Worm (Caenorhabditis elegans) whole organism, young adult: ENCODE measurements around the gene sng-1.

Experiments
- B0019.2 ChIP-seq: fragments of 200-800 bp; sonication (Bioruptor generic); conservative IDR thresholded peaks from 2 replicates; pipeline ENCODE4 v1.3.6; 2022; ENCODE audit warnings: missing genetic modification reagents, missing genetic modification characterization, missing compliant biosample characterization
- B0035.1 ChIP-seq: sonication (generic microtip); optimal IDR thresholded peaks from 2 replicates; lab custom pipeline; 2016; ENCODE audit warnings: missing genetic modification characterization, mild to moderate bottlenecking, missing compliant biosample characterization, missing genotype, missing genetic modification reagents
- C06A6.2 ChIP-seq: fragments of 200-800 bp; sonication (Bioruptor generic); conservative IDR thresholded peaks from 2 replicates; pipeline ENCODE4 v1.3.6; 2022; ENCODE audit warnings: missing genetic modification characterization, missing compliant biosample characterization
- D2030.7 ChIP-seq: fragments of 200-800 bp; sonication (Bioruptor generic); IDR thresholded peaks from 2 replicates; pipeline ENCODE4 v1.3.6; 2022; ENCODE audit warnings: missing genetic modification reagents, missing genetic modification characterization, missing compliant biosample characterization
- F57C9.4 ChIP-seq: sonication (generic microtip); optimal IDR thresholded peaks from 2 replicates; lab custom pipeline; 2017; ENCODE audit warnings: mild to moderate bottlenecking, missing genetic modification characterization, missing compliant biosample characterization
- K11D2.4 ChIP-seq: fragments of 200-800 bp; sonication (Bioruptor generic); IDR thresholded peaks from 2 replicates; pipeline ENCODE4 v1.3.6; 2022; ENCODE audit warnings: missing genetic modification reagents, missing genetic modification characterization, missing compliant biosample characterization
- K12H6.12 ChIP-seq: fragments of 200-800 bp; sonication (Bioruptor generic); optimal IDR thresholded peaks from 2 replicates; lab custom pipeline; 2018; ENCODE audit warnings: mild to moderate bottlenecking, missing genetic modification characterization, missing compliant biosample characterization
- T07F8.4 ChIP-seq: sonication (generic microtip); optimal IDR thresholded peaks from 2 replicates; lab custom pipeline; 2016; ENCODE audit warnings: mild to moderate bottlenecking, missing genetic modification characterization, moderate library complexity, missing compliant biosample characterization
- T26A5.8 ChIP-seq: sonication (generic microtip); optimal IDR thresholded peaks from 2 replicates; lab custom pipeline; 2016; ENCODE audit warnings: missing genetic modification characterization, missing compliant biosample characterization
- Y53G8AR.9 ChIP-seq: fragments of 200-800 bp; sonication (Bioruptor generic); conservative IDR thresholded peaks from 2 replicates; pipeline ENCODE4 v1.3.6; 2022; ENCODE audit warnings: missing genetic modification reagents, missing genetic modification characterization, missing compliant biosample characterization
- aptf-3 ChIP-seq: fragments of 200-800 bp; sonication (Bioruptor generic); IDR thresholded peaks from 2 replicates; pipeline ENCODE4 v1.3.6; 2022; ENCODE audit warnings: missing genetic modification characterization, missing compliant biosample characterization
- atf-7 ChIP-seq: sonication (generic microtip); optimal IDR thresholded peaks from 2 replicates; lab custom pipeline; 2017; ENCODE audit warnings: mild to moderate bottlenecking, missing genetic modification characterization, missing compliant biosample characterization
- athp-1 ChIP-seq: sonication (generic microtip); optimal IDR thresholded peaks from 2 replicates; lab custom pipeline; 2017; ENCODE audit warnings: mild to moderate bottlenecking, missing genetic modification characterization, missing compliant biosample characterization
- ceh-100 ChIP-seq: fragments of 200-800 bp; sonication (Bioruptor generic); IDR thresholded peaks from 2 replicates; pipeline ENCODE4 v1.3.6; 2022; ENCODE audit warnings: missing genetic modification reagents, missing genetic modification characterization, missing compliant biosample characterization
- ceh-27 ChIP-seq: fragments of 200-800 bp; sonication (Bioruptor generic); optimal IDR thresholded peaks from 2 replicates; lab custom pipeline; 2018; ENCODE audit warnings: mild to moderate bottlenecking, missing genetic modification characterization, moderate library complexity, missing compliant biosample characterization
- ceh-40 ChIP-seq: fragments of 200-800 bp; sonication (Bioruptor generic); IDR thresholded peaks from 2 replicates; pipeline ENCODE4 v1.3.6; 2022; ENCODE audit warnings: missing genetic modification characterization, missing compliant biosample characterization
- ceh-91 ChIP-seq: fragments of 200-800 bp; sonication (Bioruptor generic); IDR thresholded peaks from 2 replicates; pipeline ENCODE4 v1.3.6; 2022; ENCODE audit warnings: missing genetic modification reagents, missing genetic modification characterization, missing compliant biosample characterization
- dpl-1 ChIP-seq: fragments of 150-350 bp; optimal IDR thresholded peaks from 2 replicates; lab custom pipeline; 2014; ENCODE audit warnings: missing biosample characterization, missing genetic modification reagents, missing genetic modification characterization
- egl-18 ChIP-seq: fragments of 200-800 bp; sonication (Bioruptor generic); IDR thresholded peaks from 2 replicates; pipeline ENCODE4 v1.3.6; 2022; ENCODE audit warnings: missing genetic modification reagents, missing genetic modification characterization, missing compliant biosample characterization
- egl-44 ChIP-seq: fragments of 200-800 bp; sonication (Bioruptor generic); IDR thresholded peaks from 2 replicates; pipeline ENCODE4 v1.3.6; 2022; ENCODE audit warnings: missing genetic modification reagents, missing genetic modification characterization, missing compliant biosample characterization
- egrh-3 ChIP-seq: fragments of 200-800 bp; sonication (Bioruptor generic); IDR thresholded peaks from 2 replicates; pipeline ENCODE4 v1.3.6; 2022; ENCODE audit warnings: missing genetic modification reagents, missing genetic modification characterization, missing compliant biosample characterization
- ets-4 ChIP-seq: fragments of 200-800 bp; sonication (Bioruptor generic); optimal IDR thresholded peaks from 2 replicates; lab custom pipeline; 2018; ENCODE audit warnings: mild to moderate bottlenecking, missing genetic modification characterization, missing compliant biosample characterization
- gei-17 ChIP-seq: fragments of 200-800 bp; sonication (Bioruptor generic); optimal IDR thresholded peaks from 2 replicates; lab custom pipeline; 2018; ENCODE audit warnings: mild to moderate bottlenecking, missing genetic modification characterization, missing compliant biosample characterization
- him-1 ChIP-seq: sonication (generic microtip); optimal IDR thresholded peaks from 2 replicates; lab custom pipeline; 2016; ENCODE audit warnings: missing genotype, missing genetic modification reagents, missing genetic modification characterization, missing compliant biosample characterization
- hrde-1 ChIP-seq: sonication (generic microtip); optimal IDR thresholded peaks from 2 replicates; lab custom pipeline; 2016; ENCODE audit warnings: missing genetic modification characterization, mild to moderate bottlenecking, missing compliant biosample characterization, moderate library complexity, missing genotype, missing genetic modification reagents, borderline replicate concordance
- hsf-1 ChIP-seq: fragments of 200-800 bp; sonication (Bioruptor generic); IDR thresholded peaks from 2 replicates; pipeline ENCODE4 v1.3.6; 2022; ENCODE audit warnings: missing genetic modification reagents, missing genetic modification characterization, missing compliant biosample characterization
- let-607 ChIP-seq, 2 experiments: fragments of 200-800 bp in 1 of 2; sonication (Bioruptor generic) in 1 of 2; sonication (generic microtip) in 1 of 2; optimal IDR thresholded peaks; 2 replicates each; lab custom pipeline; 2016 to 2018; ENCODE audit warnings: mild to moderate bottlenecking in 2 of 2, missing compliant biosample characterization in 2 of 2, missing genetic modification characterization in 2 of 2, moderate library complexity in 2 of 2, missing genotype in 1 of 2
- lin-40 ChIP-seq: sonication (generic microtip); optimal IDR thresholded peaks from 2 replicates; lab custom pipeline; 2016; ENCODE audit warnings: missing genetic modification characterization, mild to moderate bottlenecking, missing compliant biosample characterization, missing genotype, missing genetic modification reagents
- lir-1 ChIP-seq: fragments of 200-800 bp; sonication (Bioruptor generic); conservative IDR thresholded peaks from 2 replicates; pipeline ENCODE4 v1.3.6; 2022; ENCODE audit warnings: missing genetic modification reagents, missing genetic modification characterization, missing compliant biosample characterization
- lsy-27 ChIP-seq: sonication (generic microtip); optimal IDR thresholded peaks from 2 replicates; lab custom pipeline; 2017; ENCODE audit warnings: missing genetic modification characterization, mild to moderate bottlenecking, missing compliant biosample characterization, antibody characterized with exemption, missing genotype, borderline replicate concordance; ENCODE audit not compliant: insufficient read depth
- madf-3 ChIP-seq: fragments of 200-800 bp; sonication (Bioruptor generic); IDR thresholded peaks from 2 replicates; pipeline ENCODE4 v1.3.6; 2022; ENCODE audit warnings: missing genetic modification reagents, missing genetic modification characterization, missing compliant biosample characterization
- madf-8 ChIP-seq: fragments of 200-800 bp; sonication (Bioruptor generic); conservative IDR thresholded peaks from 2 replicates; pipeline ENCODE4 v1.3.6; 2022; ENCODE audit warnings: missing genetic modification reagents, missing genetic modification characterization, missing compliant biosample characterization
- nfyb-1 ChIP-seq: fragments of 200-800 bp; sonication (Bioruptor generic); IDR thresholded peaks from 2 replicates; pipeline ENCODE4 v1.3.6; 2022; ENCODE audit warnings: missing genetic modification reagents, missing genetic modification characterization, missing compliant biosample characterization
- nhr-90 ChIP-seq: sonication (generic microtip); optimal IDR thresholded peaks from 2 replicates; lab custom pipeline; 2016; ENCODE audit warnings: missing genotype, mild to moderate bottlenecking, missing genetic modification characterization, missing compliant biosample characterization
- rec-8 ChIP-seq, 2 experiments: sonication (generic microtip); optimal IDR thresholded peaks; 2 replicates each; lab custom pipeline; 2016; ENCODE audit warnings: mild to moderate bottlenecking in 2 of 2, missing genetic modification characterization in 2 of 2, missing genetic modification reagents in 2 of 2, missing genotype in 2 of 2, missing biosample characterization in 1 of 2, missing compliant biosample characterization in 1 of 2, moderate library complexity in 1 of 2
- repo-1 ChIP-seq: sonication (generic microtip); optimal IDR thresholded peaks from 2 replicates; lab custom pipeline; 2017; ENCODE audit warnings: mild to moderate bottlenecking, missing genetic modification characterization, missing compliant biosample characterization
- rpc-1 ChIP-seq, 2 experiments: fragments of 150-350 bp in 1 of 2; sonication (generic microtip) in 1 of 2; optimal IDR thresholded peaks; 2 replicates each; lab custom pipeline; 2014 to 2018; ENCODE audit warnings: missing biosample characterization in 1 of 2, missing genetic modification characterization in 1 of 2, missing genetic modification reagents in 1 of 2, missing genotype in 1 of 2
- sea-2 ChIP-seq: fragments of 200-800 bp; sonication (Bioruptor generic); IDR thresholded peaks from 2 replicates; pipeline ENCODE4 v1.3.6; 2022; ENCODE audit warnings: missing genetic modification characterization, missing compliant biosample characterization
- snpc-3.4 ChIP-seq: sonication (generic microtip); optimal IDR thresholded peaks from 2 replicates; lab custom pipeline; 2017; ENCODE audit warnings: missing genetic modification characterization, mild to moderate bottlenecking, missing compliant biosample characterization, antibody characterized with exemption, moderate library complexity, missing genotype, missing genetic modification reagents
- snpc-4 ChIP-seq, 5 experiments: fragments of 150-350 bp in 1 of 5; sonication (generic microtip) in 4 of 5; optimal IDR thresholded peaks; 2 replicates each; lab custom pipeline; 2014 to 2018; ENCODE audit warnings: missing genetic modification characterization in 5 of 5, missing biosample characterization in 3 of 5, antibody characterized with exemption in 2 of 5, mild to moderate bottlenecking in 2 of 5, missing compliant biosample characterization in 2 of 5, missing genotype in 2 of 5, moderate library complexity in 2 of 5, missing genetic modification reagents in 1 of 5
- somi-1 ChIP-seq: fragments of 200-800 bp; sonication (Bioruptor generic); optimal IDR thresholded peaks from 2 replicates; lab custom pipeline; 2018; ENCODE audit warnings: mild to moderate bottlenecking, missing genetic modification characterization, missing compliant biosample characterization
- tbp1 ChIP-seq: fragments of 200-800 bp; sonication (Bioruptor generic); optimal IDR thresholded peaks from 2 replicates; lab custom pipeline; 2018; ENCODE audit warnings: mild to moderate bottlenecking, missing genetic modification characterization, missing compliant biosample characterization
- tbx-9 ChIP-seq: sonication (generic microtip); optimal IDR thresholded peaks from 2 replicates; lab custom pipeline; 2016; ENCODE audit warnings: borderline replicate concordance, missing genetic modification characterization, inconsistent platforms, missing compliant biosample characterization
- unc-130 ChIP-seq: sonication (generic microtip); optimal IDR thresholded peaks from 2 replicates; lab custom pipeline; 2016; ENCODE audit warnings: missing genetic modification reagents, missing genetic modification characterization, missing compliant biosample characterization
- xnd-1 ChIP-seq: sonication (generic microtip); optimal IDR thresholded peaks from 2 replicates; lab custom pipeline; 2016; ENCODE audit warnings: missing genotype, missing genetic modification reagents, missing genetic modification characterization, missing compliant biosample characterization
- ztf-25 ChIP-seq: fragments of 200-800 bp; sonication (Bioruptor generic); IDR thresholded peaks from 2 replicates; pipeline ENCODE4 v1.3.6; 2022; ENCODE audit warnings: missing genetic modification reagents, missing genetic modification characterization, missing compliant biosample characterization
- ztf-28 ChIP-seq: fragments of 200-800 bp; sonication (Bioruptor generic); IDR thresholded peaks from 2 replicates; pipeline ENCODE4 v1.3.6; 2022; ENCODE audit warnings: missing genetic modification reagents, missing genetic modification characterization, missing compliant biosample characterization

sng-1 gene

DNA sequence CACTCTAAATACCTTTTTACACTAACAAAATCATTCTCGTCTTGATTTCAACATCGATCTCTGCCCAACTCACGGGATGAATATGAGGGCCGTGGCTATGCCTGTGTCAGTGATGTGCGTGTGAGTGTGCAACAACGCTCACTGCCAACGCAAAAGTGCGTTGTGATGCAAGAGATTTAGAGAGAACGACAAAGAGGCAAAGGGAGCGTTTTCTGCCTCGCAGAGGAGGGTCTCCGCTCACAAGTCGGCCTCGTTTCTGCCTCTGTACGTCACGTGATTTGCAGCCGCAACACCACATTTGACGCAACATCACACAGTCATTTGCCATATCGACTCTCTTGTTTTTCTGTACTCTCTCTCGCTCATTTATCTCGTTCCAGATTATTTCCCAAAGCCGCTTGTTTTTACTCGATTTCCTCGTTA lies 6.9 kb downstream of the sng-1 start, which contains the start of gene epg-7 (continued):
- TF ChIP-seq T26A5.8 (tag; lab: Kevin White, UChicago) (no peak), hsf-1 (GFP tag; lab: Robert Waterston, UW) (no peak), F57C9.4 (tag; lab: Kevin White, UChicago) (no peak), snpc-4 (GFP tag; optimal IDR thresholded peaks at IDR 0.05; lab: Kevin White, UChicago) (peak; percentile 33), snpc-4 (tag; optimal IDR thresholded peaks at IDR 0.05; lab: Kevin White, UChicago) (peak; percentile 50 to 72 (median 62)), ceh-100 (no peak), ets-4 (peak; percentile 86), B0019.2 (GFP tag; lab: Robert Waterston, UW) (no peak), aptf-3 (GFP tag; lab: Robert Waterston, UW) (no peak), dpl-1 (GFP tag; lab: Kevin White, UChicago) (no peak), lir-1 (peak; percentile 91), Y53G8AR.9 (GFP tag; lab: Robert Waterston, UW) (peak; percentile 86), him-1 (tag; lab: Kevin White, UChicago) (no peak), tbp1 (GFP tag; lab: Kevin White, UChicago) (peak; percentile 66), repo-1 (tag; lab: Kevin White, UChicago) (peak; percentile 61), unc-130 (GFP tag; lab: Kevin White, UChicago) (no peak), rpc-1 (optimal IDR thresholded peaks at IDR 0.05; lab: Kevin White, UChicago) (no peak), rpc-1 (tag; optimal IDR thresholded peaks at IDR 0.05; lab: Kevin White, UChicago) (no peak), gei-17 (GFP tag; lab: Kevin White, UChicago) (peak; percentile 86), D2030.7 (no peak), snpc-3.4 (tag; lab: Kevin White, UChicago) (peak; percentile 2), lsy-27 (tag; lab: Kevin White, UChicago) (no peak), let-607 (tag; optimal IDR thresholded peaks at IDR 0.05; lab: Kevin White, UChicago) (peak; percentile 50 to 79), atf-7 (peak; percentile 83), lin-40 (tag; lab: Kevin White, UChicago) (peak; percentile 96), K11D2.4 (GFP tag; lab: Robert Waterston, UW) (peak; percentile 84), ceh-91 (GFP tag; lab: Robert Waterston, UW) (no peak), ceh-40 (GFP tag; lab: Robert Waterston, UW) (no peak), ztf-28 (no peak), hrde-1 (tag; lab: Kevin White, UChicago) (no peak), sea-2 (no peak), C06A6.2 (GFP tag; lab: Robert Waterston, UW) (peak; percentile 87), madf-3 (GFP tag; lab: Robert Waterston, UW) (no peak), xnd-1 (tag; lab: Kevin White, UChicago) (no peak), B0035.1 (tag; lab: Kevin White, UChicago) (no peak), ztf-25 (0 out of 2 replicates have a peak, but pooled peaks have one; percentile 26), athp-1 (tag; lab: Kevin White, UChicago) (peak; percentile 85), K12H6.12 (peak; percentile 95), egl-18 (GFP tag; lab: Robert Waterston, UW) (no peak), egrh-3 (GFP tag; lab: Robert Waterston, UW) (peak; percentile 47; the same call in 1 of the 2 replicates), somi-1 (peak; percentile 81), tbx-9 (tag; lab: Kevin White, UChicago) (no peak), nfyb-1 (peak; percentile 93), egl-44 (GFP tag; lab: Robert Waterston, UW) (peak; percentile 83; the same call in 1 of the 2 replicates), ceh-27 (GFP tag; lab: Kevin White, UChicago) (peak; percentile 92), T07F8.4 (tag; lab: Kevin White, UChicago) (no peak), rec-8 (tag; optimal IDR thresholded peaks at IDR 0.05; lab: Kevin White, UChicago) (no peak), nhr-90 (tag; lab: Kevin White, UChicago) (peak; percentile 40), madf-8 (GFP tag; lab: Robert Waterston, UW) (no peak)
